Worm (Caenorhabditis elegans): ENCODE measurements around the gene R05G6.3.

The R05G6.3 gene

ce11 chrIV:7532360-7532759, 16.0 kb downstream of the R05G6.3 start, which contains the start of gene R05G6.1:
Gene R05G6.1 (plus strand): TSS chrIV:7532660.
- TF ChIP-seq hlh-4 (tag; optimal IDR thresholded peaks at IDR 0.05) (peak; percentile 44), vab-15 (tag; optimal IDR thresholded peaks at IDR 0.05) (no peak)

ce11 chrIV:7542485-7543001, 26.2 kb downstream of the R05G6.3 start, which contains the start of gene R05G6.10:
Gene R05G6.10 (minus strand): TSS chrIV:7542535.
- TF ChIP-seq tlp-1 (tag; optimal IDR thresholded peaks at IDR 0.05) (no peak), nhr-76 (tag; optimal IDR thresholded peaks at IDR 0.05) (no peak), ceh-8 (GFP tag; optimal IDR thresholded peaks at IDR 0.05) (no peak), lin-14 (GFP tag; optimal IDR thresholded peaks at IDR 0.05) (peak; percentile 49), lin-15B (tag; optimal IDR thresholded peaks at IDR 0.05) (no peak), ztf-4 (tag; optimal IDR thresholded peaks at IDR 0.05) (no peak), nhr-19 (GFP tag; conservative IDR thresholded peaks at IDR 0.05) (no peak), fkh-10 (GFP tag; optimal IDR thresholded peaks at IDR 0.05) (no peak)

DNA sequence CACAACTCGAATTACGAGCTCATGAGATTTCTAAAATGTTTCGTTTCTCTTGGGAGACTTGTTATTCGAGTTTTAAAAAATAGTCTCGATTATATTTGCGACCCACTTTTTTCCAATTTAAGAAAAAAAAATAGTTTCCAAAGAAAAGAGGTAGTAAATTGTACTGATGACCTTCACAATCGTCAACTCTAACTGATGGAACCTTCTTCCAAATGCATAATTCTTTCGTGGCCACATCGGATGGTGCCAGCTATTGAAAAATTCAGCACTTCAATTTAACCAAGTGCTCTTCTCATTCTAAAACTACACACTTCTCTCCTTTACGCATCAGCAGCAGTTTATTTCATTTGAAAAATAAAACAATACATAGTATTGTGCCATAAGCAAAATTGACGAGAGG, 27.3 kb downstream of the R05G6.3 start:
- TF ChIP-seq sox-4 (tag; optimal IDR thresholded peaks at IDR 0.05): no peak
- TF ChIP-seq mab-9 (GFP tag; IDR thresholded peaks at IDR 0.05): 0 out of 2 replicates have a peak, but pooled peaks have one; percentile 3

DNA sequence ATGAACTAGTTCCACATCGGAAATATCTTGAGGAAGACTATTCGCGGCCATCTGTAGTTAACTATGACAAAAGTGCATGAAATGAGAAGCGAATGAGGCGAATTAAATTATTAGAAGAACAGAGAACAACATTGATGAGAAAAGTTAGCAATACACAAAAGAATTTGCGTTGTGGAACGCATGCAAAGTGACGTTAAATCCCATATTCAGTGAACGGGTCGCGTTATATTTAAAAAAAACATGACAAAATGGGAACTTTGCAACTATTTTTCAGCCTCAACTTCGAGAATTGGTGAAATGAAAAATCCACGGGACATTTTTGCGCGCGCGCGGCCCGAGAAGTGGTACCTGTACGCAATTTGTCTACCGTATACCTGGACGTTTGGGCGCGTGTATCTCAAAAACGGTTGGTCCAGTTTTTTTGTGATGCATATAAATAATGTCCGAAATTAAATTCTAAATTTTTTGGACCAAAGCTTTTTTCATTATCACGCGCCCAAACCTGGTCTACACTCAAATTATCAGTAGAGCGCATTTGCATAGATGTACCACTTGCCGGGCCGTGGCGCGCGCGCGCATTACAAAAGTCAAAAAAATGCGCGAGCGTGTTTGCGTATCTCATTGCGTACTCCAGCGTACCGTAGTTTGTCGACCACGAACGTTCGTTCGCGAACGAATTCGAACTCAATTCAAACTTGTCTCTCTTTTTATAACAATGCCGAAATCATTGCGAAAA, 31.7 kb downstream of the R05G6.3 start, which contains the start of the genes cdd-2 and oef-1:
cdd-2 (minus strand) TSS at position 51 of the 736 bp plus-strand sequence.
oef-1 (plus strand) TSS at position 575 of the 736 bp plus-strand sequence.
- TF ChIP-seq unc-98 (GFP tag; IDR thresholded peaks at IDR 0.05) (no peak), egl-27 (tag; optimal IDR thresholded peaks at IDR 0.05) (no peak), tlp-1 (tag; optimal IDR thresholded peaks at IDR 0.05) (no peak), mep-1 (tag; optimal IDR thresholded peaks at IDR 0.05) (no peak), ets-5 (GFP tag; IDR thresholded peaks at IDR 0.05) (no peak), ceh-90 (tag; optimal IDR thresholded peaks at IDR 0.05) (no peak), efl-3 (GFP tag; optimal IDR thresholded peaks at IDR 0.05) (no peak), swsn-7 (tag; optimal IDR thresholded peaks at IDR 0.05) (no peak), Y116A8C.19 (tag; optimal IDR thresholded peaks at IDR 0.05; ENCODE audit: borderline replicate concordance) (no peak), nhr-77 (tag; optimal IDR thresholded peaks at IDR 0.05) (no peak), zag-1 (tag; optimal IDR thresholded peaks at IDR 0.05) (no peak), efl-1 (optimal IDR thresholded peaks at IDR 0.05) (no peak), efl-1 (GFP tag; optimal IDR thresholded peaks at IDR 0.05 in 1 of 2) (no peak)

DNA sequence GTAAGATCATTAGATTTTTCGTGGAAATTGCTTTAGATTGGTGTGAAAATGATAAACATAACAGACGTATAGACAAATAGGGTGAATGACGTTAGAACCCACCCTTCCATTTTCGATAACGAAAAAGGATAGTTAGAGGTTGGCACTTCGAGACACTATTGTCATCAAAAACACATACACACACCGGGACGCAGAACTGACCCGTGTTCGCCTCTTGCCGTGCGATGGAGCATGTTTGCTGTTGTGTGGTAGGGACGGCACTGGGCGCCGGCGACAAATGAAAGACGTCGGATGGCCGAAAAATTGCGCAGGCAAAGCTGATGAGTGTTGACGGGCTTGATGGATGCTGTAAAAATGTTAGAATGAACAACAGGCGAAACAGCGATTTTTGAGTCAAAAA, 33.5 kb downstream of the R05G6.3 start:
- no peak for TF ChIP-seq lir-3 (tag; optimal IDR thresholded peaks at IDR 0.05; ENCODE audit: poor library complexity)
- peak; percentile 22 to 53 for TF ChIP-seq lin-35 (GFP tag; optimal IDR thresholded peaks at IDR 0.05)
- TF ChIP-seq snu-23 (GFP tag; optimal IDR thresholded peaks at IDR 0.05): peak; percentile 27
- peak; percentile 20 for TF ChIP-seq lin-15B (tag; optimal IDR thresholded peaks at IDR 0.05)
- peak; percentile 89 for TF ChIP-seq skn-1 (tag; optimal IDR thresholded peaks at IDR 0.05)
- peak in 1 of 2 experiments; percentile 29 for TF ChIP-seq mdl-1 (tag; optimal IDR thresholded peaks at IDR 0.05)
- peak; percentile 13 to 46 for TF ChIP-seq efl-1 (optimal IDR thresholded peaks at IDR 0.05)
- TF ChIP-seq efl-1 (GFP tag; optimal IDR thresholded peaks at IDR 0.05 in 1 of 2): peak in 1 of 2 experiments; percentile 45
- no peak for TF ChIP-seq ceh-90 (tag; optimal IDR thresholded peaks at IDR 0.05)
- peak in 1 of 2 experiments; percentile 31 for TF ChIP-seq lsy-2 (tag; optimal IDR thresholded peaks at IDR 0.05)
- TF ChIP-seq dpl-1 (GFP tag; optimal IDR thresholded peaks at IDR 0.05): peak in 2 of 3 experiments; percentile 25 to 32
- peak; percentile 29 for TF ChIP-seq F16B12.6 (tag; optimal IDR thresholded peaks at IDR 0.05)
- peak in 1 of 3 experiments; percentile 36 for TF ChIP-seq ceh-82 (tag; optimal IDR thresholded peaks at IDR 0.05)
- TF ChIP-seq nhr-76 (tag; optimal IDR thresholded peaks at IDR 0.05): no peak
- peak; percentile 0 for TF ChIP-seq nhr-71 (tag; optimal IDR thresholded peaks at IDR 0.05)
- TF ChIP-seq ceh-8 (GFP tag; optimal IDR thresholded peaks at IDR 0.05): no peak
- no peak for TF ChIP-seq sptf-1 (tag; optimal IDR thresholded peaks at IDR 0.05)
- TF ChIP-seq rnt-1 (tag; optimal IDR thresholded peaks at IDR 0.05): peak; percentile 34
- TF ChIP-seq lin-14 (GFP tag; optimal IDR thresholded peaks at IDR 0.05): peak; percentile 84
- TF ChIP-seq C16A3.4 (tag; optimal IDR thresholded peaks at IDR 0.05): peak; percentile 47
- no peak for TF ChIP-seq isw-1 (GFP tag; IDR thresholded peaks at IDR 0.05)

All from whole organism, L1 larva.